Worm (Caenorhabditis elegans): Measurements from ENCODE around the gene F07C3.16.

F07C3.16 gene

ce11 chrV:9257467-9257866, at the start of gene F07C3.16:
F07C3.16 (minus strand) TSS chrV:9257567.
- TF ChIP-seq ets-4 (GFP tag; optimal IDR thresholded peaks at IDR 0.05) (no peak), dpff-1 (tag; optimal IDR thresholded peaks at IDR 0.05) (no peak), pbrm-1 (GFP tag; IDR thresholded peaks at IDR 0.05) (no peak), ceh-58 (GFP tag; IDR thresholded peaks at IDR 0.05) (no peak), ceh-100 (GFP tag; IDR thresholded peaks at IDR 0.05) (no peak), akir-1 (GFP tag; optimal IDR thresholded peaks at IDR 0.05) (no peak)

DNA sequence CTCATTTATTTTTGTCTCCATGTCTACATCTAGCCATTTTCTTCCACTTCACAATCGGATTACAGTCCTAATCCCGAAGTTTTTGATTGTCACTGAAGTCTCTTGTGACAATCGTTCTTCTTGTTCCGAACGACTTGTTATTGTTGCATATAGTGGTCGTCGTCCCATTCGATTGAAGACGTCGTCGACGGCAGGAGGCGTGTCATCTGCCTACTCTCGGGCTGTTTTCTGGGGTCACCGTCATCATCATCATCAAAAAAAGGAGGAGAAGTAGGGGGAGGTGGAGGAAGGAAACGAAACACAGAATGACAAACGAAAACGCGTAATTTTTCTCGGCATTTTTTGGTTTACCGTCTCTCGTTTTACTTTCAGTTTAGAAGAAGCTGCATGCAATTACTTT, 47.7 kb upstream of the F07C3.16 start, which contains the start of gene F44A2.3:
Gene F44A2.3, plus strand, starts transcription at position 301 of the 400 bp plus-strand sequence.
- no peak for TF ChIP-seq lin-54 (GFP tag; optimal IDR thresholded peaks at IDR 0.05)
- no peak for TF ChIP-seq ekl-4 (GFP tag; IDR thresholded peaks at IDR 0.05)
- TF ChIP-seq Y95B8A.8 (GFP tag; IDR thresholded peaks at IDR 0.05): no peak
- no peak for TF ChIP-seq nhr-80 (tag; optimal IDR thresholded peaks at IDR 0.05)
- TF ChIP-seq C17E4.6 (GFP tag; IDR thresholded peaks at IDR 0.05): no peak
- no peak for TF ChIP-seq F10E7.11 (tag; optimal IDR thresholded peaks at IDR 0.05)
- no peak for TF ChIP-seq egrh-3 (GFP tag; IDR thresholded peaks at IDR 0.05)
- no peak for TF ChIP-seq mel-28 (tag; optimal IDR thresholded peaks at IDR 0.05; ENCODE audit: borderline replicate concordance)
- TF ChIP-seq B0035.1 (tag; optimal IDR thresholded peaks at IDR 0.05): no peak
- no peak for TF ChIP-seq F22D6.2 (tag; optimal IDR thresholded peaks at IDR 0.05)
- TF ChIP-seq ztf-25 (GFP tag; IDR thresholded peaks at IDR 0.05): no peak
- TF ChIP-seq ceh-58 (GFP tag; IDR thresholded peaks at IDR 0.05): no peak

ce11 chrV:9303026-9303425, 45.7 kb upstream of the F07C3.16 start, which contains the start of gene nhr-39:
nhr-39 (plus strand) TSS chrV:9303326.
- no peak for TF ChIP-seq cebp-2 (GFP tag; IDR thresholded peaks at IDR 0.05)
- TF ChIP-seq ztf-6 (GFP tag; IDR thresholded peaks at IDR 0.05): no peak
- TF ChIP-seq zfh-2 (GFP tag; conservative IDR thresholded peaks at IDR 0.05): no peak
- TF ChIP-seq F22D6.2 (tag; optimal IDR thresholded peaks at IDR 0.05): no peak
- TF ChIP-seq gei-17 (GFP tag; optimal IDR thresholded peaks at IDR 0.05): no peak
- TF ChIP-seq F55B11.4 (tag; optimal IDR thresholded peaks at IDR 0.05; ENCODE audit: borderline replicate concordance, insufficient read depth): no peak
- TF ChIP-seq him-1 (tag; optimal IDR thresholded peaks at IDR 0.05): no peak
- no peak for TF ChIP-seq F49E8.2 (tag; optimal IDR thresholded peaks at IDR 0.05; ENCODE audit: insufficient read depth)
- TF ChIP-seq dox-1 (GFP tag; IDR thresholded peaks at IDR 0.05): no peak
- no peak for TF ChIP-seq aptf-3 (GFP tag; IDR thresholded peaks at IDR 0.05)
- no peak for TF ChIP-seq akir-1 (GFP tag; optimal IDR thresholded peaks at IDR 0.05)
- no peak for TF ChIP-seq snpc-4 (GFP tag; optimal IDR thresholded peaks at IDR 0.05)
- TF ChIP-seq snpc-4 (tag; optimal IDR thresholded peaks at IDR 0.05): no peak
- TF ChIP-seq ceh-40 (GFP tag; IDR thresholded peaks at IDR 0.05): no peak
- TF ChIP-seq die-1 (tag; optimal IDR thresholded peaks at IDR 0.05): no peak
- no peak for TF ChIP-seq unc-62 (GFP tag; optimal IDR thresholded peaks at IDR 0.05)

ce11 chrV:9297332-9297731, 40.0 kb upstream of the F07C3.16 start, which contains the start of gene F44A2.5:
F44A2.5 (plus strand) TSS chrV:9297632.
- TF ChIP-seq madf-10 (tag; optimal IDR thresholded peaks at IDR 0.05) (no peak), ztf-6 (GFP tag; IDR thresholded peaks at IDR 0.05) (no peak), B0261.1 (tag; optimal IDR thresholded peaks at IDR 0.05) (no peak), T07F8.4 (tag; optimal IDR thresholded peaks at IDR 0.05) (no peak), repo-1 (tag; optimal IDR thresholded peaks at IDR 0.05) (no peak), ztf-3 (GFP tag; optimal IDR thresholded peaks at IDR 0.05) (no peak), B0336.3 (GFP tag; IDR thresholded peaks at IDR 0.05) (no peak), hmg-20 (GFP tag; IDR thresholded peaks at IDR 0.05) (no peak), lsy-27 (tag; optimal IDR thresholded peaks at IDR 0.05; ENCODE audit: borderline replicate concordance, insufficient read depth) (no peak), ztf-28 (GFP tag; IDR thresholded peaks at IDR 0.05) (no peak), F49E8.2 (tag; optimal IDR thresholded peaks at IDR 0.05; ENCODE audit: insufficient read depth) (no peak)
